Fruit fly (Drosophila melanogaster): ENCODE data around the gene dyw.

DNA sequence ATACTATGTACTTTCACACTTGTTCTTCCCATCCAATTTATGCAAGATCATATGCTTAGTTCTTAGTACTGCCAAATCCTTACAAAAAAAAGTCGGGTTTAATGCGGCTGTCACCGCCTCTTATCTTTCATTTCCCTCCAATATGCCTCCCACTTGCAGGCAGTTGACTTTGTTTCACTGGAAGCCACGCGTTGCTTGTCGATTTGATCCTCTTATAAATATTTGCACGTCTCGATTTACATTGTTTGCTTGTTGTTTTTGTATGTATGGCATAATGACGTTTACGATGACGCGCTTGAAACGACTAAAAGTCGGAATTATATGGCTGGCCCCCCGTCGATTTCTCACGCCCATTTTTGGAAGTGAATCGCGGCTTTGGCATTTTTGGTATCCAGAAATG is 44.7 kb downstream of the dyw start:
- TF ChIP-seq CTCF (optimal IDR thresholded peaks at IDR 0.05) (no peak), CG8478 (optimal IDR thresholded peaks at IDR 0.05) (no peak)
